Fruit fly (Drosophila melanogaster): ENCODE data around the gene cdm.
A peak's percentile ranks its signal among the peaks of the same experiment; 100 is the strongest.

DNA sequence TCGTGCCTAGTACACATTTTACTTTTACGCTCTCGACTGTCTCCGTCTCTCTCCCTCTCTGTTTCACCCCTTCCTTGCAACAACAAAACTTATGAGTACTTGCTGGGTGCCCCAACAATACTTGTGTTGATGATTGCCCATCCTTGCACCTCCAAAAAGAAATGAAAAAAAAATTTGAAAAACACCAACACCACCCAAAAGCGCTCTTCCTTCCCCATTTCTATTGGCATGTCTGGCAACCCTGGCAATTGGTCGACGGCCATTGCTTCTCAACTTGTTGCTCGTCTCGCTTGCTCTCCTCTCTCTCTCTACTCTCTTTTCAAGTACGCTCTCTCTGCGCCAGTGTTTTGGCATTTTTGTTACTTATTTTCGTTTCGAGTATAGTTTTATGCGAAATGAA lies 14.9 kb downstream of the cdm start:
- TF ChIP-seq lola (GFP tag; optimal IDR thresholded peaks at IDR 0.05) (no peak), Jra (GFP tag; optimal IDR thresholded peaks at IDR 0.05) (peak; percentile 10), Dfd (GFP tag; optimal IDR thresholded peaks at IDR 0.05) (no peak), pan (optimal IDR thresholded peaks at IDR 0.05) (no peak), psq (GFP tag; optimal IDR thresholded peaks at IDR 0.05) (peak; percentile 40), Mio (GFP tag; optimal IDR thresholded peaks at IDR 0.05) (no peak), foxo (GFP tag; optimal IDR thresholded peaks at IDR 0.05) (peak in 1 of 2 experiments; percentile 17), Abd-B (GFP tag; optimal IDR thresholded peaks at IDR 0.05) (no peak), Sp1 (GFP tag; optimal IDR thresholded peaks at IDR 0.05) (peak; percentile 41)
